Fruit fly (Drosophila melanogaster): ENCODE data around the gene CG33263.

CG33263 gene

dm6 chr3L:13400872-13401418 lies 23.0 kb downstream of the CG33263 start, which contains the start of gene sens:
Gene sens (minus strand): TSS chr3L:13401125.
- TF ChIP-seq CG6808 (GFP tag; optimal IDR thresholded peaks at IDR 0.05) = no peak
- TF ChIP-seq Sox15 (GFP tag; optimal IDR thresholded peaks at IDR 0.05) = no peak
- TF ChIP-seq CG4318 (GFP tag; optimal IDR thresholded peaks at IDR 0.05) = no peak
- TF ChIP-seq CG11762 (GFP tag; optimal IDR thresholded peaks at IDR 0.05; ENCODE audit: insufficient read depth) = no peak
- no peak for TF ChIP-seq CG34406 (GFP tag; optimal IDR thresholded peaks at IDR 0.05)
- TF ChIP-seq fd85E (GFP tag; optimal IDR thresholded peaks at IDR 0.05) = no peak
- TF ChIP-seq pdm3 (GFP tag; optimal IDR thresholded peaks at IDR 0.05) = no peak
- no peak for TF ChIP-seq CG32006 (GFP tag; optimal IDR thresholded peaks at IDR 0.05)
- TF ChIP-seq Sox102F (GFP tag; optimal IDR thresholded peaks at IDR 0.05) = peak; percentile 6
- TF ChIP-seq CG6854 (GFP tag; optimal IDR thresholded peaks at IDR 0.05) = peak; percentile 23
- no peak for TF ChIP-seq CG3032 (tag; optimal IDR thresholded peaks at IDR 0.05)
- TF ChIP-seq fkh (GFP tag; optimal IDR thresholded peaks at IDR 0.05) = peak; percentile 16
- TF ChIP-seq spab (GFP tag; optimal IDR thresholded peaks at IDR 0.05) = no peak
- no peak for TF ChIP-seq CG8319 (GFP tag; optimal IDR thresholded peaks at IDR 0.05)
- no peak for TF ChIP-seq Blimp-1 (GFP tag; optimal IDR thresholded peaks at IDR 0.05)
- TF ChIP-seq eg (GFP tag; IDR thresholded peaks at IDR 0.05) = no peak
- no peak for TF ChIP-seq OdsH (GFP tag; optimal IDR thresholded peaks at IDR 0.05)
- no peak for TF ChIP-seq Sox14 (GFP tag; optimal IDR thresholded peaks at IDR 0.05)
- peak; percentile 33 to 39 for TF ChIP-seq ss (GFP tag; optimal IDR thresholded peaks at IDR 0.05)
- no peak for TF ChIP-seq CG6792 (GFP tag; optimal IDR thresholded peaks at IDR 0.05)
- no peak for TF ChIP-seq CG11902 (GFP tag; optimal IDR thresholded peaks at IDR 0.05)
- no peak for TF ChIP-seq CG3919 (GFP tag; optimal IDR thresholded peaks at IDR 0.05)
- no peak for TF ChIP-seq CG31627 (GFP tag; optimal IDR thresholded peaks at IDR 0.05)
- 0 out of 3 replicates have a peak, but pooled peaks have one; percentile 40 for TF ChIP-seq CG6163 (GFP tag; IDR thresholded peaks at IDR 0.05)
- TF ChIP-seq CG10669 (GFP tag; optimal IDR thresholded peaks at IDR 0.05) = no peak
- TF ChIP-seq CG16779 (tag; optimal IDR thresholded peaks at IDR 0.05) = no peak
- TF ChIP-seq topi (GFP tag; optimal IDR thresholded peaks at IDR 0.05) = peak; percentile 8
- TF ChIP-seq cyc (GFP tag; optimal IDR thresholded peaks at IDR 0.05) = no peak
- peak; percentile 6 for TF ChIP-seq CG9139 (GFP tag; optimal IDR thresholded peaks at IDR 0.05)
- no peak for TF ChIP-seq CG8632 (GFP tag; optimal IDR thresholded peaks at IDR 0.05)
- TF ChIP-seq Eip78C (GFP tag) = peak; percentile 13
- no peak for TF ChIP-seq CG8119 (GFP tag; IDR thresholded peaks at IDR 0.05)
- no peak for TF ChIP-seq net (GFP tag; optimal IDR thresholded peaks at IDR 0.05)
- no peak for TF ChIP-seq CG10631 (GFP tag; optimal IDR thresholded peaks at IDR 0.05)
- no peak for TF ChIP-seq Met (GFP tag; optimal IDR thresholded peaks at IDR 0.05)
- no peak for TF ChIP-seq Eip93F (GFP tag; optimal IDR thresholded peaks at IDR 0.05)
- no peak for TF ChIP-seq vri (GFP tag; optimal IDR thresholded peaks at IDR 0.05)
- TF ChIP-seq esn (GFP tag; optimal IDR thresholded peaks at IDR 0.05) = peak; percentile 35
- TF ChIP-seq Eip75B (GFP tag; optimal IDR thresholded peaks at IDR 0.05) = no peak
- TF ChIP-seq dac (GFP tag; optimal IDR thresholded peaks at IDR 0.05) = no peak
- TF ChIP-seq fd59A (GFP tag; optimal IDR thresholded peaks at IDR 0.05) = no peak
- no peak for TF ChIP-seq CG6276 (GFP tag; optimal IDR thresholded peaks at IDR 0.05)
- no peak for TF ChIP-seq achi (GFP tag; optimal IDR thresholded peaks at IDR 0.05)
- no peak for TF ChIP-seq dsx (GFP tag; optimal IDR thresholded peaks at IDR 0.05; ENCODE audit: poor library complexity, severe bottlenecking)

Measured in whole organism, prepupa.